Worm (Caenorhabditis elegans): ENCODE data around the gene dnj-13.

dnj-13 gene

DNA sequence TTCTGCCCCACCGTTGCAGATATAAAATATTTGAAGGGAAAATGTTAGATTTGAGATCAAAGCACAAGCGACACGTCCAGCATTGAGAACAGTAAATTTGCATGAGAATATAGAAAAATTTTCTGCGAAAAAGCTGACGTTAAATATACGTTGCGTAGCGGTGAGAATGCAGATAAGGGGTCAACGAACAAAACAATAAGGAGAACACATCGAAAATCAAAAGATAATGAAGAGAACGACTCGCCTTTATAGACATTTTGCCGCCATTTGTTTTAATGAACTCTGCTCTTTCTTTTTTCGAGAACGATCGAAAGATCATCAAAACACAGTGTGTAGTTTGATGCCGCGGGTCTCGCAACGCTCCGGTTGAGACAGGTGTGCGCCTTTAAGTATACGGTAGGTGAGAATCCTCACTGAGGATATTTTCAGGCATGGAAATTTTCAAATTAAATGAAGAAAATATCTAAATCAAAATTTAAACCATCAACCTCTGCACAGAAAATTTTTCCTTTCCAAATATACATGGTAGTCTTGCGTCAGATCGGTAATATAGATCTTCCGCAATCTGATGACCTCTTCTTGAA is 50.7 kb downstream of the dnj-13 start (continued):
- TF ChIP-seq daf-19 (GFP tag; conservative IDR thresholded peaks at IDR 0.05) (no peak), dmd-6 (GFP tag; IDR thresholded peaks at IDR 0.05) (peak; percentile 45; the same call in 1 of the 2 replicates), lin-38 (GFP tag; IDR thresholded peaks at IDR 0.05) (peak; percentile 63), ztf-7 (tag; optimal IDR thresholded peaks at IDR 0.05) (no peak), Y48G9A.11 (GFP tag; IDR thresholded peaks at IDR 0.05) (0 out of 2 replicates have a peak, but pooled peaks have one; percentile 22), tra-1 (GFP tag; IDR thresholded peaks at IDR 0.05) (no peak), cey-2 (tag; optimal IDR thresholded peaks at IDR 0.05; ENCODE audit: borderline replicate concordance, insufficient read depth) (no peak), zip-2 (tag; optimal IDR thresholded peaks at IDR 0.05) (no peak), zip-11 (GFP tag; IDR thresholded peaks at IDR 0.05) (no peak), daf-8 (GFP tag; IDR thresholded peaks at IDR 0.05) (no peak), F49E8.2 (tag; optimal IDR thresholded peaks at IDR 0.05; ENCODE audit: borderline replicate concordance) (peak; percentile 71), T20F7.1 (GFP tag; optimal IDR thresholded peaks at IDR 0.05) (no peak), lsy-2 (tag; optimal IDR thresholded peaks at IDR 0.05) (peak in 1 of 2 experiments; percentile 36), dve-1 (tag; optimal IDR thresholded peaks at IDR 0.05; ENCODE audit: insufficient read depth) (peak; percentile 4), mdt-29 (GFP tag; IDR thresholded peaks at IDR 0.05) (0 out of 2 replicates have a peak, but pooled peaks have one; percentile 23), nhr-10 (tag; optimal IDR thresholded peaks at IDR 0.05) (no peak), nhr-6 (tag; optimal IDR thresholded peaks at IDR 0.05) (no peak), aha-1 (tag) (no peak), zfp-2 (tag; optimal IDR thresholded peaks at IDR 0.05) (no peak), pqm-1 (tag; optimal IDR thresholded peaks at IDR 0.05) (peak; percentile 4), lin-29 (GFP tag; IDR thresholded peaks at IDR 0.05) (no peak), nhr-111 (GFP tag; optimal IDR thresholded peaks at IDR 0.05) (no peak), F10B5.3 (tag; optimal IDR thresholded peaks at IDR 0.05) (no peak), gei-8 (GFP tag; optimal IDR thresholded peaks at IDR 0.05) (no peak), ceh-44 (GFP tag; IDR thresholded peaks at IDR 0.05) (no peak), saeg-2 (GFP tag; IDR thresholded peaks at IDR 0.05) (no peak), aly-2 (tag; optimal IDR thresholded peaks at IDR 0.05) (no peak), set-16 (GFP tag; IDR thresholded peaks at IDR 0.05) (no peak), tag-97 (GFP tag; IDR thresholded peaks at IDR 0.05) (no peak), F26F4.8 (GFP tag; conservative IDR thresholded peaks at IDR 0.05) (no peak), mxl-3 (GFP tag; optimal IDR thresholded peaks at IDR 0.05) (no peak), mep-1 (tag; optimal IDR thresholded peaks at IDR 0.05) (no peak)

All from whole organism, L4 larva.